Worm (Caenorhabditis elegans) whole organism, mixed stage, embryonic: Measurements from ENCODE around the gene Y57A10C.10.

Experiments used
- ceh-83 ChIP-seq: fragments of 200-800 bp; sonication (Bioruptor generic); optimal IDR thresholded peaks from 2 replicates; lab custom pipeline; 2018; ENCODE audit warnings: mild to moderate bottlenecking, missing genetic modification characterization, missing compliant biosample characterization
- elt-1 ChIP-seq: sonication (generic microtip); optimal IDR thresholded peaks from 2 replicates; lab custom pipeline; 2017; ENCODE audit warnings: missing genetic modification characterization, mild to moderate bottlenecking, missing compliant biosample characterization, antibody characterized with exemption, moderate library complexity, borderline replicate concordance; ENCODE audit not compliant: insufficient read depth
- elt-3 ChIP-seq: fragments of 150-350 bp; optimal IDR thresholded peaks from 2 replicates; lab custom pipeline; 2014; ENCODE audit warnings: missing biosample characterization, missing genetic modification characterization

ce11 chrII:12482622-12483021 lies 41.6 kb upstream of the Y57A10C.10 start, which contains the start of gene fbxb-102:
- TF ChIP-seq elt-1 (tag; lab: Kevin White, UChicago) (no peak), elt-3 (tag; lab: Kevin White, UChicago) (no peak), ceh-83 (GFP tag; lab: Kevin White, UChicago) (no peak)
